Worm (Caenorhabditis elegans) whole organism, mixed stage, embryonic: Measurements from ENCODE around the gene zig-12.

Experiments
- M03D4.4 ChIP-seq: sonication (generic microtip); optimal IDR thresholded peaks from 2 replicates; lab custom pipeline; 2017; ENCODE audit warnings: mild to moderate bottlenecking, missing genetic modification characterization, missing compliant biosample characterization
- bed-3 ChIP-seq: fragments of 200-800 bp; sonication (Bioruptor generic); optimal IDR thresholded peaks from 3 replicates; lab custom pipeline; 2018; ENCODE audit warnings: mild to moderate bottlenecking, missing genetic modification characterization, moderate library complexity, missing compliant biosample characterization
- blmp-1 ChIP-seq: fragments of 150-350 bp; optimal IDR thresholded peaks from 2 replicates; lab custom pipeline; 2014; ENCODE audit warnings: missing biosample characterization, missing genetic modification characterization
- ceh-39 ChIP-seq: fragments of 150-350 bp; optimal IDR thresholded peaks from 2 replicates; lab custom pipeline; 2014; ENCODE audit warnings: missing biosample characterization, missing genetic modification characterization
- ceh-43 ChIP-seq: fragments of 200-800 bp; sonication (Bioruptor generic); optimal IDR thresholded peaks from 2 replicates; lab custom pipeline; 2018; ENCODE audit warnings: mild to moderate bottlenecking, missing genetic modification characterization, moderate library complexity, missing compliant biosample characterization
- ceh-83 ChIP-seq: fragments of 200-800 bp; sonication (Bioruptor generic); optimal IDR thresholded peaks from 2 replicates; lab custom pipeline; 2018; ENCODE audit warnings: mild to moderate bottlenecking, missing genetic modification characterization, missing compliant biosample characterization
- ces-1 ChIP-seq: fragments of 150-350 bp; optimal IDR thresholded peaks from 2 replicates; lab custom pipeline; 2014; ENCODE audit warnings: missing biosample characterization, missing genetic modification reagents, missing genetic modification characterization
- cnd-1 ChIP-seq: fragments of 200-800 bp; sonication (Bioruptor generic); optimal IDR thresholded peaks from 2 replicates; lab custom pipeline; 2018; ENCODE audit warnings: mild to moderate bottlenecking, missing genetic modification characterization, missing compliant biosample characterization
- drap-1 ChIP-seq: fragments of 200-800 bp; sonication (Bioruptor generic); optimal IDR thresholded peaks from 3 replicates; lab custom pipeline; 2018; ENCODE audit warnings: mild to moderate bottlenecking, missing genetic modification characterization, missing compliant biosample characterization
- elt-1 ChIP-seq: sonication (generic microtip); optimal IDR thresholded peaks from 2 replicates; lab custom pipeline; 2017; ENCODE audit warnings: missing genetic modification characterization, mild to moderate bottlenecking, missing compliant biosample characterization, antibody characterized with exemption, moderate library complexity, borderline replicate concordance; ENCODE audit not compliant: insufficient read depth
- elt-3 ChIP-seq: fragments of 150-350 bp; optimal IDR thresholded peaks from 2 replicates; lab custom pipeline; 2014; ENCODE audit warnings: missing biosample characterization, missing genetic modification characterization
- flh-1 ChIP-seq: fragments of 200-800 bp; sonication (Bioruptor generic); optimal IDR thresholded peaks from 2 replicates; lab custom pipeline; 2018; ENCODE audit warnings: mild to moderate bottlenecking, missing genetic modification characterization, moderate library complexity, missing compliant biosample characterization
- ham-2 ChIP-seq: fragments of 200-800 bp; sonication (Bioruptor generic); optimal IDR thresholded peaks from 2 replicates; lab custom pipeline; 2018; ENCODE audit warnings: mild to moderate bottlenecking, missing genetic modification characterization, missing compliant biosample characterization
- hlh-1 ChIP-seq: fragments of 150-350 bp; optimal IDR thresholded peaks from 2 replicates; lab custom pipeline; 2014; ENCODE audit warnings: missing biosample characterization, missing genetic modification reagents, missing genetic modification characterization
- lin-13 ChIP-seq: fragments of 150-350 bp; optimal IDR thresholded peaks from 2 replicates; lab custom pipeline; 2014; ENCODE audit warnings: missing biosample characterization, missing genetic modification characterization
- lin-32 ChIP-seq: fragments of 200-800 bp; sonication (Bioruptor generic); optimal IDR thresholded peaks from 2 replicates; lab custom pipeline; 2018; ENCODE audit warnings: mild to moderate bottlenecking, missing genetic modification characterization, missing compliant biosample characterization
- lsy-2 ChIP-seq: fragments of 150-350 bp; optimal IDR thresholded peaks from 2 replicates; lab custom pipeline; 2014; ENCODE audit warnings: missing biosample characterization, missing genetic modification characterization
- mab-5 ChIP-seq: fragments of 150-350 bp; optimal IDR thresholded peaks from 2 replicates; lab custom pipeline; 2014; ENCODE audit warnings: missing biosample characterization, missing genetic modification characterization
- mep-1 ChIP-seq: fragments of 150-350 bp; optimal IDR thresholded peaks from 2 replicates; lab custom pipeline; 2017; ENCODE audit warnings: missing biosample characterization, missing genetic modification reagents, missing genetic modification characterization, inconsistent platforms
- mls-2 ChIP-seq: sonication (generic microtip); optimal IDR thresholded peaks from 2 replicates; lab custom pipeline; 2016; ENCODE audit warnings: mild to moderate bottlenecking, missing genetic modification characterization, moderate library complexity, missing compliant biosample characterization
- nhr-12 ChIP-seq: fragments of 150-350 bp; optimal IDR thresholded peaks from 2 replicates; lab custom pipeline; 2014; ENCODE audit warnings: missing biosample characterization, missing genetic modification characterization
- nhr-2 ChIP-seq: fragments of 150-350 bp; optimal IDR thresholded peaks from 2 replicates; lab custom pipeline; 2014; ENCODE audit warnings: missing biosample characterization, missing genetic modification characterization
- nhr-237 ChIP-seq: fragments of 150-350 bp; optimal IDR thresholded peaks from 2 replicates; lab custom pipeline; 2014; ENCODE audit warnings: missing biosample characterization, missing genetic modification characterization
- nhr-28 ChIP-seq: fragments of 150-350 bp; optimal IDR thresholded peaks from 2 replicates; lab custom pipeline; 2014; ENCODE audit warnings: missing biosample characterization, missing genetic modification characterization
- nhr-76 ChIP-seq: sonication (generic microtip); optimal IDR thresholded peaks from 2 replicates; lab custom pipeline; 2017; ENCODE audit warnings: missing biosample characterization, missing genetic modification characterization
- pha-4 ChIP-seq: fragments of 150-350 bp; optimal IDR thresholded peaks from 2 replicates; lab custom pipeline; 2018; ENCODE audit warnings: missing biosample characterization, missing genetic modification reagents, missing genetic modification characterization
- sem-2 ChIP-seq: fragments of 200-800 bp; sonication (Bioruptor generic); optimal IDR thresholded peaks from 2 replicates; lab custom pipeline; 2018; ENCODE audit warnings: mild to moderate bottlenecking, missing genetic modification characterization, missing compliant biosample characterization
- snpc-4 ChIP-seq: fragments of 150-350 bp; optimal IDR thresholded peaks from 2 replicates; lab custom pipeline; 2014; ENCODE audit warnings: missing biosample characterization, missing genetic modification characterization
- sptf-1 ChIP-seq: sonication (generic microtip); optimal IDR thresholded peaks from 2 replicates; lab custom pipeline; 2017; ENCODE audit warnings: mild to moderate bottlenecking, missing genetic modification characterization, moderate library complexity, missing compliant biosample characterization
- tbx-8 ChIP-seq: fragments of 200-800 bp; sonication (Bioruptor generic); optimal IDR thresholded peaks from 2 replicates; lab custom pipeline; 2018; ENCODE audit warnings: mild to moderate bottlenecking, missing genetic modification characterization, moderate library complexity, missing compliant biosample characterization
- unc-120 ChIP-seq: sonication (generic microtip); optimal IDR thresholded peaks from 2 replicates; lab custom pipeline; 2017; ENCODE audit warnings: missing genetic modification characterization, missing compliant biosample characterization; ENCODE audit not compliant: poor library complexity, severe bottlenecking
- unc-39 ChIP-seq: fragments of 150-350 bp; optimal IDR thresholded peaks from 2 replicates; lab custom pipeline; 2014; ENCODE audit warnings: missing biosample characterization, missing genetic modification characterization
- unc-62 ChIP-seq: fragments of 150-350 bp; optimal IDR thresholded peaks from 2 replicates; lab custom pipeline; 2014; ENCODE audit warnings: missing biosample characterization, missing genetic modification reagents, missing genetic modification characterization
- zip-8 ChIP-seq: fragments of 150-350 bp; optimal IDR thresholded peaks from 2 replicates; lab custom pipeline; 2014; ENCODE audit warnings: missing biosample characterization, missing genetic modification characterization
- ztf-11 ChIP-seq: fragments of 150-350 bp; optimal IDR thresholded peaks from 2 replicates; lab custom pipeline; 2014; ENCODE audit warnings: missing biosample characterization, missing genetic modification characterization

zig-12 gene

ce11 chrX:8810908-8811307 lies 47.2 kb downstream of the zig-12 start, which contains the start of gene R04E5.9:
Gene R04E5.9 (minus strand): TSS chrX:8811142.
- TF ChIP-seq mls-2 (tag; lab: Kevin White, UChicago) (no peak), ceh-43 (GFP tag; lab: Kevin White, UChicago) (no peak), blmp-1 (tag; lab: Kevin White, UChicago) (no peak), tbx-8 (GFP tag; lab: Kevin White, UChicago) (no peak), elt-3 (no peak), unc-120 (peak; percentile 69), zip-8 (tag; lab: Kevin White, UChicago) (no peak), flh-1 (GFP tag; lab: Kevin White, UChicago) (no peak), ham-2 (peak; percentile 1), hlh-1 (tag; lab: Kevin White, UChicago) (peak; percentile 50), unc-39 (tag; lab: Kevin White, UChicago) (no peak), lin-32 (GFP tag; lab: Kevin White, UChicago) (no peak), mab-5 (tag; lab: Kevin White, UChicago) (no peak), cnd-1 (tag; lab: Kevin White, UChicago) (peak; percentile 54), nhr-12 (tag; lab: Kevin White, UChicago) (no peak), drap-1 (peak; percentile 20), nhr-237 (tag; lab: Kevin White, UChicago) (peak; percentile 64), bed-3 (GFP tag; lab: Kevin White, UChicago) (no peak), sem-2 (no peak), nhr-76 (no peak), nhr-28 (tag; lab: Kevin White, UChicago) (no peak), unc-62 (GFP tag; lab: Kevin White, UChicago) (peak; percentile 48), pha-4 (tag; lab: Kevin White, UChicago) (peak; percentile 75), ces-1 (peak; percentile 56), M03D4.4 (tag; lab: Kevin White, UChicago) (peak; percentile 29), snpc-4 (tag; lab: Kevin White, UChicago) (no peak), lin-13 (tag; lab: Kevin White, UChicago) (peak; percentile 30), ceh-39 (tag; lab: Kevin White, UChicago) (peak; percentile 66), sptf-1 (tag; lab: Kevin White, UChicago) (peak; percentile 76), ztf-11 (no peak), lsy-2 (peak; percentile 26), elt-1 (tag; lab: Kevin White, UChicago) (no peak), ceh-83 (GFP tag; lab: Kevin White, UChicago) (peak; percentile 29), mep-1 (tag; lab: Kevin White, UChicago) (peak; percentile 56), nhr-2 (tag; lab: Kevin White, UChicago) (no peak)

ce11 chrX:8811916-8812315 lies 48.2 kb downstream of the zig-12 start, which contains the start of gene cnnm-2:
Gene cnnm-2 (plus strand): TSS chrX:8812105.
- no peak for TF ChIP-seq lsy-2
- TF ChIP-seq nhr-28 (tag; lab: Kevin White, UChicago) = no peak
